Fruit fly (Drosophila melanogaster): ENCODE data around the gene meng.

- no peak for TF ChIP-seq CTCF (optimal IDR thresholded peaks at IDR 0.05)
- TF ChIP-seq CG8478 (optimal IDR thresholded peaks at IDR 0.05), result no peak
Observed at dm6 chr2L:6721710-6722109, 20.6 kb upstream of the meng start.

All from S2 (cell line).